Fruit fly (Drosophila melanogaster) whole organism, embryonic: ENCODE results near the gene CG15247.

Experiments used
- Atf-2 ChIP-seq: fragments of 200-800 bp; sonication (Bioruptor generic); optimal IDR thresholded peaks from 2 replicates; lab custom pipeline; 2016; ENCODE audit warnings: missing biosample characterization, missing genetic modification characterization
- Atf3 ChIP-seq: fragments of 200-800 bp; sonication (Bioruptor generic); optimal IDR thresholded peaks from 3 replicates; lab custom pipeline; 2016; ENCODE audit warnings: missing biosample characterization, missing genetic modification characterization
- BtbVII ChIP-seq: fragments of 200-800 bp; sonication (Bioruptor generic); optimal IDR thresholded peaks from 3 replicates; lab custom pipeline; 2017; ENCODE audit warnings: missing biosample characterization, mild to moderate bottlenecking, missing genetic modification characterization
- CG1024 ChIP-seq: fragments of 200-800 bp; sonication (Bioruptor generic); IDR thresholded peaks from 2 replicates; pipeline ENCODE4 v1.3.6; 2022; ENCODE audit warnings: missing biosample characterization, missing genetic modification characterization
- CG12769 ChIP-seq: fragments of 200-800 bp; sonication (Bioruptor generic); optimal IDR thresholded peaks from 2 replicates; lab custom pipeline; 2019; ENCODE audit warnings: missing biosample characterization, mild to moderate bottlenecking, missing genetic modification characterization, moderate library complexity
- CG14667 ChIP-seq: fragments of 200-800 bp; sonication (Bioruptor generic); IDR thresholded peaks from 2 replicates; pipeline ENCODE4 v1.3.6; 2022; ENCODE audit warnings: missing biosample characterization, missing genetic modification characterization
- CG2202 ChIP-seq: fragments of 200-800 bp; sonication (Bioruptor generic); optimal IDR thresholded peaks from 2 replicates; lab custom pipeline; 2018; ENCODE audit warnings: missing biosample characterization, mild to moderate bottlenecking, missing genetic modification characterization
- CG30431 ChIP-seq: fragments of 200-800 bp; sonication (Bioruptor generic); optimal IDR thresholded peaks from 2 replicates; lab custom pipeline; 2017; ENCODE audit warnings: missing biosample characterization, missing genetic modification characterization
- CG4617 ChIP-seq: fragments of 200-800 bp; sonication (Bioruptor generic); optimal IDR thresholded peaks from 3 replicates; lab custom pipeline; 2016; ENCODE audit warnings: missing biosample characterization, missing genetic modification characterization, borderline replicate concordance
- CG6254 ChIP-seq: fragments of 200-800 bp; sonication (Bioruptor generic); optimal IDR thresholded peaks from 3 replicates; lab custom pipeline; 2017; ENCODE audit warnings: mild to moderate bottlenecking, missing biosample characterization, missing genetic modification reagents, missing genetic modification characterization
- CG6654 ChIP-seq: fragments of 200-800 bp; sonication (Bioruptor generic); optimal IDR thresholded peaks from 2 replicates; lab custom pipeline; 2017; ENCODE audit warnings: missing biosample characterization, mild to moderate bottlenecking, missing genetic modification characterization
- CG8478 ChIP-seq: fragments of >200 bp; optimal IDR thresholded peaks from 2 replicates; lab custom pipeline; 2018
- CG8944 ChIP-seq: fragments of 200-800 bp; sonication (Bioruptor generic); optimal IDR thresholded peaks from 3 replicates; lab custom pipeline; 2016; ENCODE audit warnings: missing biosample characterization, missing genetic modification characterization
- CG9876 ChIP-seq: fragments of 200-800 bp; sonication (Bioruptor generic); optimal IDR thresholded peaks from 2 replicates; lab custom pipeline; 2016; ENCODE audit warnings: missing biosample characterization, missing genetic modification characterization
- CoRest ChIP-seq: fragments of 200-800 bp; sonication (Bioruptor generic); optimal IDR thresholded peaks from 3 replicates; lab custom pipeline; 2018; ENCODE audit warnings: missing biosample characterization, mild to moderate bottlenecking, missing genetic modification characterization, moderate library complexity
- Dll ChIP-seq: fragments of 200-800 bp; sonication (Bioruptor generic); IDR thresholded peaks from 4 replicates; pipeline ENCODE4 v1.3.6; 2022; ENCODE audit warnings: missing biosample characterization, missing genetic modification characterization; ENCODE audit not compliant: partially characterized antibody
- E2f2 ChIP-seq: fragments of 200-800 bp; sonication (Bioruptor generic); IDR thresholded peaks from 2 replicates; pipeline ENCODE4 v1.3.6; 2022; ENCODE audit warnings: missing biosample characterization, missing genetic modification characterization
- Eip74EF ChIP-seq, 2 experiments: fragments of 200-800 bp in 1 of 2; fragments of >200 bp in 1 of 2; sonication (Bioruptor generic) in 1 of 2; optimal IDR thresholded peaks; 2 replicates each; lab custom pipeline; 2017 to 2019; ENCODE audit warnings: missing biosample characterization in 2 of 2, missing genetic modification characterization in 2 of 2, mild to moderate bottlenecking in 1 of 2, moderate library complexity in 1 of 2
- Gsc ChIP-seq: fragments of 200-800 bp; sonication (Bioruptor generic); IDR thresholded peaks from 2 replicates; pipeline ENCODE4 v1.3.6; 2022; ENCODE audit warnings: missing biosample characterization, missing genetic modification characterization
- HLH54F ChIP-seq: fragments of 200-800 bp; sonication (Bioruptor generic); optimal IDR thresholded peaks from 3 replicates; lab custom pipeline; 2016; ENCODE audit warnings: missing biosample characterization, missing genetic modification characterization
- Hmr ChIP-seq: fragments of 200-800 bp; sonication (Bioruptor generic); optimal IDR thresholded peaks from 3 replicates; lab custom pipeline; 2017; ENCODE audit warnings: mild to moderate bottlenecking, missing biosample characterization, missing genetic modification reagents, missing genetic modification characterization
- Hr3 ChIP-seq: fragments of 200-800 bp; sonication (Bioruptor generic); optimal IDR thresholded peaks from 3 replicates; lab custom pipeline; 2016; ENCODE audit warnings: missing biosample characterization, missing genetic modification characterization
- Hr39 ChIP-seq: fragments of >200 bp; optimal IDR thresholded peaks from 2 replicates; lab custom pipeline; 2017
- NfI ChIP-seq: fragments of 200-800 bp; sonication (Bioruptor generic); optimal IDR thresholded peaks from 3 replicates; lab custom pipeline; 2018; ENCODE audit warnings: missing biosample characterization, mild to moderate bottlenecking, missing genetic modification characterization, moderate library complexity
- Optix ChIP-seq: fragments of 200-800 bp; sonication (Bioruptor generic); IDR thresholded peaks from 3 replicates; pipeline ENCODE4 v1.3.6; 2022; ENCODE audit warnings: missing biosample characterization, missing genetic modification characterization
- PHDP ChIP-seq: fragments of 200-800 bp; sonication (Bioruptor generic); optimal IDR thresholded peaks from 3 replicates; lab custom pipeline; 2018; ENCODE audit warnings: missing biosample characterization, mild to moderate bottlenecking, missing genetic modification characterization, moderate library complexity
- Poxn ChIP-seq: fragments of 200-800 bp; sonication (Bioruptor generic); IDR thresholded peaks from 2 replicates; pipeline ENCODE4 v1.3.6; 2022; ENCODE audit warnings: missing biosample characterization, missing genetic modification characterization
- Sox102F ChIP-seq: fragments of 200-800 bp; sonication (Bioruptor generic); optimal IDR thresholded peaks from 2 replicates; lab custom pipeline; 2018; ENCODE audit warnings: missing biosample characterization, mild to moderate bottlenecking, missing genetic modification characterization, moderate library complexity
- bsh ChIP-seq, 2 experiments: fragments of 200-800 bp; sonication (Bioruptor generic); optimal IDR thresholded peaks; 2 replicates each; lab custom pipeline; 2017 to 2018; ENCODE audit warnings: mild to moderate bottlenecking in 2 of 2, missing biosample characterization in 2 of 2, missing genetic modification characterization in 2 of 2, moderate library complexity in 1 of 2
- cad ChIP-seq: fragments of >200 bp; optimal IDR thresholded peaks from 2 replicates; lab custom pipeline; 2017; ENCODE audit warnings: missing biosample characterization, missing genetic modification characterization
- dmrt99B ChIP-seq: fragments of 200-800 bp; sonication (Bioruptor generic); optimal IDR thresholded peaks from 2 replicates; lab custom pipeline; 2018; ENCODE audit warnings: missing biosample characterization, mild to moderate bottlenecking, missing genetic modification characterization, moderate library complexity
- dysf ChIP-seq: fragments of 200-800 bp; sonication (Bioruptor generic); IDR thresholded peaks from 3 replicates; pipeline ENCODE4 v1.3.6; 2022; ENCODE audit warnings: missing biosample characterization, missing genetic modification characterization
- esg ChIP-seq: fragments of 200-800 bp; sonication (Bioruptor generic); conservative IDR thresholded peaks from 2 replicates; pipeline ENCODE4 v1.3.6; 2022; ENCODE audit warnings: missing biosample characterization, missing genetic modification characterization
- exex ChIP-seq: fragments of 200-800 bp; sonication (Bioruptor generic); optimal IDR thresholded peaks from 4 replicates; lab custom pipeline; 2018; ENCODE audit warnings: missing biosample characterization, mild to moderate bottlenecking, missing genetic modification characterization, moderate library complexity
- fd3F ChIP-seq: fragments of 200-800 bp; sonication (Bioruptor generic); optimal IDR thresholded peaks from 2 replicates; lab custom pipeline; 2018; ENCODE audit warnings: missing biosample characterization, mild to moderate bottlenecking, missing genetic modification characterization, moderate library complexity
- gcm ChIP-seq: fragments of 200-800 bp; sonication (Bioruptor generic); optimal IDR thresholded peaks from 2 replicates; lab custom pipeline; 2019; ENCODE audit warnings: missing biosample characterization, mild to moderate bottlenecking, missing genetic modification characterization, moderate library complexity
- ham ChIP-seq: fragments of 200-800 bp; sonication (Bioruptor generic); IDR thresholded peaks from 2 replicates; pipeline ENCODE4 v1.3.6; 2022; ENCODE audit warnings: missing biosample characterization, missing genetic modification characterization
- hkb ChIP-seq, 2 experiments: fragments of 200-800 bp in 1 of 2; fragments of >200 bp in 1 of 2; sonication (Bioruptor generic) in 1 of 2; IDR thresholded peaks in 1 of 2; optimal IDR thresholded peaks in 1 of 2; 2 replicates each; pipeline versions ENCODE4 v1.3.6 to Lab custom; 2017 to 2022; ENCODE audit warnings: missing biosample characterization in 1 of 2, missing genetic modification characterization in 1 of 2
- ind ChIP-seq: fragments of 200-800 bp; sonication (Bioruptor generic); optimal IDR thresholded peaks from 3 replicates; lab custom pipeline; 2016; ENCODE audit warnings: missing biosample characterization, missing genetic modification characterization
- knrl ChIP-seq: fragments of 200-800 bp; sonication (Bioruptor generic); IDR thresholded peaks from 3 replicates; pipeline ENCODE4 v1.3.6; 2022; ENCODE audit warnings: missing biosample characterization, missing genetic modification characterization; ENCODE audit not compliant: partially characterized antibody
- phol ChIP-seq: fragments of 200-800 bp; sonication (Bioruptor generic); optimal IDR thresholded peaks from 3 replicates; lab custom pipeline; 2018; ENCODE audit warnings: missing biosample characterization, mild to moderate bottlenecking, missing genetic modification characterization, moderate library complexity
- sc ChIP-seq, 3 experiments: fragments of >200 bp in 2 of 3; fragments of 200-800 bp in 1 of 3; sonication (Bioruptor generic) in 1 of 3; optimal IDR thresholded peaks; 2 replicates in 2 of 3; 3 replicates in 1 of 3; lab custom pipeline; 2017; ENCODE audit warnings: mild to moderate bottlenecking in 1 of 3, missing biosample characterization in 1 of 3, missing genetic modification characterization in 1 of 3, missing genetic modification reagents in 1 of 3
- seq ChIP-seq: fragments of 200-800 bp; sonication (Bioruptor generic); IDR thresholded peaks from 2 replicates; pipeline ENCODE4 v1.3.6; 2022; ENCODE audit warnings: missing biosample characterization, missing genetic modification characterization
- sisA ChIP-seq: fragments of 200-800 bp; sonication (Bioruptor generic); IDR thresholded peaks from 2 replicates; pipeline ENCODE4 v1.3.6; 2022; ENCODE audit warnings: missing biosample characterization, missing genetic modification characterization
- vfl ChIP-seq: fragments of 200-800 bp; sonication (Bioruptor generic); optimal IDR thresholded peaks from 2 replicates; lab custom pipeline; 2016; ENCODE audit warnings: missing biosample characterization, missing genetic modification characterization
- zfh2 ChIP-seq: fragments of 200-800 bp; sonication (Bioruptor generic); optimal IDR thresholded peaks from 2 replicates; lab custom pipeline; 2016; ENCODE audit warnings: missing biosample characterization, missing genetic modification characterization

CG15247 gene

dm6 chrX:9899535-9900179 is 23.2 kb upstream of the CG15247 start, which contains the start of gene CG15249 (continued):
- TF ChIP-seq Optix (GFP tag; lab: Robert Waterston, UW) (no peak), seq (GFP tag; lab: Robert Waterston, UW) (peak; percentile 38; the same call in 1 of the 2 replicates), CG2202 (tag; lab: Kevin White, UChicago) (no peak), Gsc (GFP tag; lab: Robert Waterston, UW) (no peak), Atf3 (GFP tag; lab: Kevin White, UChicago) (no peak), phol (peak; percentile 68), Atf-2 (GFP tag; lab: Kevin White, UChicago) (no peak), CG6254 (GFP tag; lab: Kevin White, UChicago) (peak; percentile 36), dysf (GFP tag; lab: Robert Waterston, UW) (peak; percentile 51; the same call in 1 of the 3 replicates), E2f2 (GFP tag; lab: Robert Waterston, UW) (peak; percentile 33; the same call in 1 of the 2 replicates), CG12769 (tag; lab: Kevin White, UChicago) (no peak), BtbVII (GFP tag; lab: Kevin White, UChicago) (peak; percentile 20), ham (GFP tag; lab: Robert Waterston, UW) (no peak), Hmr (GFP tag; lab: Kevin White, UChicago) (peak; percentile 26), zfh2 (GFP tag; lab: Kevin White, UChicago) (no peak), Eip74EF (GFP tag; optimal IDR thresholded peaks at IDR 0.05; lab: Kevin White, UChicago) (peak in 1 of 2 experiments; percentile 16), bsh (GFP tag; optimal IDR thresholded peaks at IDR 0.05; lab: Kevin White, UChicago) (peak; percentile 38 to 69), vfl (GFP tag; lab: Kevin White, UChicago) (no peak), knrl (GFP tag; lab: Robert Waterston, UW) (no peak), hkb (optimal IDR thresholded peaks at IDR 0.05; lab: Kevin White, UChicago) (no peak), hkb (GFP tag; IDR thresholded peaks at IDR 0.05; lab: Robert Waterston, UW) (peak; percentile 41; the same call in 1 of the 2 replicates), CoRest (tag; lab: Kevin White, UChicago) (peak; percentile 75), Dll (no peak), ind (GFP tag; lab: Kevin White, UChicago) (peak; percentile 23), CG8944 (GFP tag; lab: Kevin White, UChicago) (no peak), HLH54F (GFP tag; lab: Kevin White, UChicago) (no peak), sc (optimal IDR thresholded peaks at IDR 0.05; lab: Kevin White, UChicago) (no peak), sc (GFP tag; optimal IDR thresholded peaks at IDR 0.05; lab: Kevin White, UChicago) (peak; percentile 22), Sox102F (GFP tag; lab: Kevin White, UChicago) (peak; percentile 66), exex (tag; lab: Kevin White, UChicago) (no peak), CG6654 (GFP tag; lab: Kevin White, UChicago) (peak; percentile 20), Hr39 (no peak), Hr3 (GFP tag; lab: Kevin White, UChicago) (peak; percentile 53), dmrt99B (tag; lab: Kevin White, UChicago) (peak; percentile 78), NfI (GFP tag; lab: Kevin White, UChicago) (peak; percentile 15), CG8478 (no peak), PHDP (tag; lab: Kevin White, UChicago) (peak; percentile 57), CG30431 (no peak), sisA (GFP tag; lab: Robert Waterston, UW) (no peak), gcm (GFP tag; lab: Kevin White, UChicago) (peak; percentile 46), CG9876 (no peak), Poxn (GFP tag; lab: Robert Waterston, UW) (no peak), CG4617 (no peak), CG14667 (GFP tag; lab: Robert Waterston, UW) (no peak), cad (GFP tag; lab: Kevin White, UChicago) (no peak), fd3F (GFP tag; lab: Kevin White, UChicago) (peak; percentile 8), CG1024 (GFP tag; lab: Robert Waterston, UW) (no peak), esg (peak; percentile 30; the same call in 1 of the 2 replicates)
